Worm (Caenorhabditis elegans) whole organism, L3 larva: ENCODE data around the gene str-93.

Experiments
- aly-2 ChIP-seq: fragments of 150-350 bp; optimal IDR thresholded peaks from 2 replicates; lab custom pipeline; 2014; ENCODE audit warnings: missing biosample characterization, missing genetic modification characterization
- ama-1 ChIP-seq: fragments of 150-350 bp; optimal IDR thresholded peaks from 2 replicates; lab custom pipeline; 2018
- egl-27 ChIP-seq: sonication (generic microtip); optimal IDR thresholded peaks from 4 replicates; lab custom pipeline; 2017; ENCODE audit warnings: missing biosample characterization, missing genetic modification reagents, missing genetic modification characterization
- fkh-10 ChIP-seq: sonication (generic microtip); optimal IDR thresholded peaks from 2 replicates; lab custom pipeline; 2017; ENCODE audit warnings: missing biosample characterization, missing genetic modification reagents, missing genetic modification characterization
- fos-1 ChIP-seq: fragments of 150-350 bp; optimal IDR thresholded peaks from 2 replicates; lab custom pipeline; 2014; ENCODE audit warnings: missing biosample characterization, missing genetic modification characterization
- nhr-237 ChIP-seq: fragments of 150-350 bp; optimal IDR thresholded peaks from 2 replicates; lab custom pipeline; 2014; ENCODE audit warnings: missing biosample characterization, missing genetic modification characterization
- nhr-28 ChIP-seq: fragments of 150-350 bp; optimal IDR thresholded peaks from 2 replicates; lab custom pipeline; 2014; ENCODE audit warnings: missing biosample characterization, missing genetic modification characterization
- nhr-77 ChIP-seq: fragments of 150-350 bp; optimal IDR thresholded peaks from 2 replicates; lab custom pipeline; 2014; ENCODE audit warnings: missing biosample characterization, missing genetic modification characterization
- snpc-4 ChIP-seq: fragments of 150-350 bp; optimal IDR thresholded peaks from 2 replicates; lab custom pipeline; 2014; ENCODE audit warnings: missing biosample characterization, missing genetic modification characterization
- zag-1 ChIP-seq: fragments of 150-350 bp; optimal IDR thresholded peaks from 2 replicates; lab custom pipeline; 2014; ENCODE audit warnings: missing biosample characterization, missing genetic modification characterization
- ztf-11 ChIP-seq: fragments of 150-350 bp; optimal IDR thresholded peaks from 2 replicates; lab custom pipeline; 2014; ENCODE audit warnings: missing biosample characterization, missing genetic modification characterization
- ztf-4 ChIP-seq: fragments of 150-350 bp; optimal IDR thresholded peaks from 2 replicates; lab custom pipeline; 2014; ENCODE audit warnings: missing biosample characterization, missing genetic modification characterization

DNA sequence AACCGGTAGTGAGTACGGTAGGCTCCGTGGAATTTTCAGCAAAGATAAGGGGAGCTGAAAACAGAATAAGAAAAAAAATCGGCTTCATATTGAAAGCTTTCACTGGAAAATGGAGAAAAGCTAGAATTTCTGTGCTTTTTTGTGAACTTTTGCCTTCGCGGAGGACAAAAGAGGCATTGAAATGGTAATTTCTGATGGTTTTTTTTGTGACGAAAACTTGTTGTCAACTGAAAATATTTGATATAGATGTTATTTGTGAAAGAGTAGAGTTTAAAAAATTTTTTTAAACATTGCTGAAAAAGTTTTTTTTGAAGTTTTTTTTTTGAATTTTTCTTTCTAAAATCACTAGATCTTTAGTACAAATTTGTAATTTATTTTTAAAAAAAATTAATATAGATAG, 13.6 kb upstream of the str-93 start, which contains the start of gene F59A1.18:
- TF ChIP-seq nhr-237 (tag; lab: Kevin White, UChicago) (no peak), egl-27 (tag; lab: Kevin White, UChicago) (no peak), nhr-77 (tag; lab: Kevin White, UChicago) (no peak), zag-1 (no peak), aly-2 (tag; lab: Kevin White, UChicago) (no peak), ama-1 (lab: Kevin White, UChicago) (no peak), fkh-10 (GFP tag; lab: Kevin White, UChicago) (no peak), ztf-4 (tag; lab: Kevin White, UChicago) (no peak), nhr-28 (tag; lab: Kevin White, UChicago) (no peak), ztf-11 (no peak), snpc-4 (no peak), fos-1 (tag; lab: Kevin White, UChicago) (no peak)
